Worm (Caenorhabditis elegans) whole organism, mixed stage, embryonic: ENCODE measurements around the gene cyn-4.

Experiments used
- elt-3 ChIP-seq: fragments of 150-350 bp; optimal IDR thresholded peaks from 2 replicates; lab custom pipeline; 2014; ENCODE audit warnings: missing biosample characterization, missing genetic modification characterization
- flh-1 ChIP-seq: fragments of 200-800 bp; sonication (Bioruptor generic); optimal IDR thresholded peaks from 2 replicates; lab custom pipeline; 2018; ENCODE audit warnings: mild to moderate bottlenecking, missing genetic modification characterization, moderate library complexity, missing compliant biosample characterization
- mls-2 ChIP-seq: sonication (generic microtip); optimal IDR thresholded peaks from 2 replicates; lab custom pipeline; 2016; ENCODE audit warnings: mild to moderate bottlenecking, missing genetic modification characterization, moderate library complexity, missing compliant biosample characterization
- nhr-12 ChIP-seq: fragments of 150-350 bp; optimal IDR thresholded peaks from 2 replicates; lab custom pipeline; 2014; ENCODE audit warnings: missing biosample characterization, missing genetic modification characterization
- nhr-28 ChIP-seq: fragments of 150-350 bp; optimal IDR thresholded peaks from 2 replicates; lab custom pipeline; 2014; ENCODE audit warnings: missing biosample characterization, missing genetic modification characterization

DNA sequence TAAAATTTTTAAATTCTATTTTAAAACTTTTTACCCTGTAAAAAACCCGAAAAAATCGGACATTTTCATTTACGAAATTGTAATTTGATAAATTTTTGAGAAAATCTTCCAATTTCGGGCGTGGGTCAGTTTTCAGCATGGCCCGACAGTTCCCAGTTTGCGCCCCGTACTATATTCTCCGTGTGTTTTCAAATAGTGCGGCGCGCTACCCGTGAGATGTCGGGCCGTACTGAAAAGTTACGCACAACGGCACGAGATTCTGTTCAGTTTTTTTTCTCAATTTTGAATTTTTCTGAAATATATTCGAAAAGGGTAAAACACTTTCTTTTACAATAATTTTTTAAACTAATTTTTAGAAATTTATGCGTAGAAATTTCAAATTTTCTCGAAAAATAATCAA lies 25.4 kb downstream of the cyn-4 start:
- no peak for TF ChIP-seq mls-2 (tag; lab: Kevin White, UChicago)
- TF ChIP-seq flh-1 = no peak
- no peak for TF ChIP-seq elt-3
- TF ChIP-seq nhr-28 (tag; lab: Kevin White, UChicago) = no peak
- TF ChIP-seq nhr-12 (tag; lab: Kevin White, UChicago) = no peak
